Worm (Caenorhabditis elegans) whole organism, late embryonic: ENCODE measurements around the gene faah-6.
A peak's percentile ranks its signal among the peaks of the same experiment; 100 is the strongest.

Source experiments
- C38D4.7 ChIP-seq: fragments of 200-800 bp; sonication (Bioruptor generic); optimal IDR thresholded peaks from 2 replicates; lab custom pipeline; 2018; ENCODE audit warnings: mild to moderate bottlenecking, missing genetic modification characterization, moderate library complexity, missing compliant biosample characterization
- F13H6.1 ChIP-seq: sonication (generic microtip); optimal IDR thresholded peaks from 2 replicates; lab custom pipeline; 2016; ENCODE audit warnings: missing genetic modification characterization, missing compliant biosample characterization
- K02D7.2 ChIP-seq: sonication (generic microtip); optimal IDR thresholded peaks from 2 replicates; lab custom pipeline; 2017; ENCODE audit warnings: mild to moderate bottlenecking, missing genetic modification characterization, missing compliant biosample characterization
- T23F11.4 ChIP-seq: fragments of 200-800 bp; sonication (Bioruptor generic); optimal IDR thresholded peaks from 2 replicates; lab custom pipeline; 2018; ENCODE audit warnings: mild to moderate bottlenecking, missing genetic modification characterization, missing compliant biosample characterization
- Y22D7AL.16 ChIP-seq: sonication (generic microtip); optimal IDR thresholded peaks from 2 replicates; lab custom pipeline; 2016; ENCODE audit warnings: missing genetic modification characterization, missing compliant biosample characterization
- ama-1 ChIP-seq: fragments of 150-350 bp; optimal IDR thresholded peaks from 2 replicates; lab custom pipeline; 2014
- ceh-18 ChIP-seq: sonication (generic microtip); optimal IDR thresholded peaks from 2 replicates; lab custom pipeline; 2016; ENCODE audit warnings: missing genetic modification characterization, missing compliant biosample characterization
- ceh-19 ChIP-seq: fragments of 200-800 bp; sonication (Bioruptor generic); optimal IDR thresholded peaks from 2 replicates; lab custom pipeline; 2018; ENCODE audit warnings: mild to moderate bottlenecking, missing genetic modification characterization, missing compliant biosample characterization
- ceh-30 ChIP-seq: fragments of 150-350 bp; optimal IDR thresholded peaks from 2 replicates; lab custom pipeline; 2014; ENCODE audit warnings: missing biosample characterization, missing genetic modification characterization
- ceh-31 ChIP-seq: sonication (generic microtip); optimal IDR thresholded peaks from 2 replicates; lab custom pipeline; 2016; ENCODE audit warnings: missing genetic modification characterization, missing compliant biosample characterization
- ceh-34 ChIP-seq: sonication (generic microtip); optimal IDR thresholded peaks from 2 replicates; lab custom pipeline; 2016; ENCODE audit warnings: mild to moderate bottlenecking, missing genetic modification characterization, missing compliant biosample characterization
- ceh-6 ChIP-seq: fragments of 200-800 bp; sonication (Bioruptor generic); optimal IDR thresholded peaks from 2 replicates; lab custom pipeline; 2018; ENCODE audit warnings: mild to moderate bottlenecking, missing genetic modification characterization, missing compliant biosample characterization
- ceh-9 ChIP-seq: sonication (generic microtip); optimal IDR thresholded peaks from 2 replicates; lab custom pipeline; 2016; ENCODE audit warnings: mild to moderate bottlenecking, missing genetic modification characterization, inconsistent platforms, missing compliant biosample characterization
- che-1 ChIP-seq: sonication (generic microtip); optimal IDR thresholded peaks from 2 replicates; lab custom pipeline; 2016; ENCODE audit warnings: mild to moderate bottlenecking, missing genetic modification characterization, missing compliant biosample characterization
- dmd-4 ChIP-seq: sonication (generic microtip); optimal IDR thresholded peaks from 2 replicates; lab custom pipeline; 2016; ENCODE audit warnings: borderline replicate concordance, missing genetic modification characterization, missing compliant biosample characterization
- elt-4 ChIP-seq: sonication (generic microtip); optimal IDR thresholded peaks from 2 replicates; lab custom pipeline; 2016; ENCODE audit warnings: missing genetic modification characterization, missing compliant biosample characterization
- eyg-1 ChIP-seq: sonication (generic microtip); optimal IDR thresholded peaks from 2 replicates; lab custom pipeline; 2016; ENCODE audit warnings: missing genotype, missing genetic modification characterization, missing compliant biosample characterization
- fkh-10 ChIP-seq: fragments of 150-350 bp; optimal IDR thresholded peaks from 2 replicates; lab custom pipeline; 2014; ENCODE audit warnings: missing biosample characterization, missing genetic modification reagents, missing genetic modification characterization
- hlh-30 ChIP-seq: sonication (generic microtip); optimal IDR thresholded peaks from 2 replicates; lab custom pipeline; 2017; ENCODE audit warnings: antibody characterized with exemption, missing genetic modification characterization, missing compliant biosample characterization; ENCODE audit not compliant: insufficient read depth
- hlh-8 ChIP-seq: sonication (generic microtip); optimal IDR thresholded peaks from 2 replicates; lab custom pipeline; 2016; ENCODE audit warnings: missing genotype, missing genetic modification characterization, missing compliant biosample characterization
- lin-11 ChIP-seq: fragments of 200-800 bp; sonication (Bioruptor generic); optimal IDR thresholded peaks from 2 replicates; lab custom pipeline; 2018; ENCODE audit warnings: mild to moderate bottlenecking, missing genetic modification characterization, missing compliant biosample characterization
- madf-2 ChIP-seq: sonication (generic microtip); optimal IDR thresholded peaks from 2 replicates; lab custom pipeline; 2017; ENCODE audit warnings: missing genetic modification characterization, missing compliant biosample characterization
- mec-3 ChIP-seq: sonication (generic microtip); optimal IDR thresholded peaks from 2 replicates; lab custom pipeline; 2016; ENCODE audit warnings: borderline replicate concordance, missing genetic modification characterization, missing compliant biosample characterization
- nfya-1 ChIP-seq: sonication (generic microtip); optimal IDR thresholded peaks from 2 replicates; lab custom pipeline; 2017; ENCODE audit warnings: missing genetic modification characterization, mild to moderate bottlenecking, missing compliant biosample characterization, antibody characterized with exemption, moderate library complexity
- nhr-11 ChIP-seq: fragments of 150-350 bp; optimal IDR thresholded peaks from 2 replicates; lab custom pipeline; 2014; ENCODE audit warnings: missing biosample characterization, missing genetic modification characterization
- npax-4 ChIP-seq: sonication (generic microtip); optimal IDR thresholded peaks from 2 replicates; lab custom pipeline; 2016; ENCODE audit warnings: missing genetic modification characterization, missing compliant biosample characterization
- pax-1 ChIP-seq: fragments of 150-350 bp; optimal IDR thresholded peaks from 2 replicates; lab custom pipeline; 2014; ENCODE audit warnings: missing biosample characterization, missing genetic modification characterization
- pha-4 ChIP-seq: fragments of 150-350 bp; optimal IDR thresholded peaks from 2 replicates; lab custom pipeline; 2018; ENCODE audit warnings: missing biosample characterization, missing genetic modification reagents, missing genetic modification characterization
- sox-4 ChIP-seq: sonication (generic microtip); optimal IDR thresholded peaks from 2 replicates; lab custom pipeline; 2017; ENCODE audit warnings: mild to moderate bottlenecking, missing genetic modification characterization, inconsistent platforms, missing compliant biosample characterization
- ttx-3 ChIP-seq: sonication (generic microtip); optimal IDR thresholded peaks from 2 replicates; lab custom pipeline; 2016; ENCODE audit warnings: missing genetic modification reagents, missing genetic modification characterization, missing compliant biosample characterization
- unc-3 ChIP-seq, 2 experiments: fragments of 200-800 bp in 1 of 2; sonication (Bioruptor generic) in 1 of 2; sonication (generic microtip) in 1 of 2; conservative IDR thresholded peaks in 1 of 2; optimal IDR thresholded peaks in 1 of 2; 2 replicates each; pipeline versions ENCODE4 v1.3.6 to Lab custom; 2016 to 2022; ENCODE audit warnings: missing compliant biosample characterization in 2 of 2, missing genetic modification characterization in 2 of 2, missing genetic modification reagents in 1 of 2
- unc-55 ChIP-seq: sonication (generic microtip); optimal IDR thresholded peaks from 2 replicates; lab custom pipeline; 2017; ENCODE audit warnings: missing biosample characterization, missing genetic modification reagents, missing genetic modification characterization
- unc-86 ChIP-seq: sonication (generic microtip); optimal IDR thresholded peaks from 2 replicates; lab custom pipeline; 2016; ENCODE audit warnings: missing genetic modification characterization, missing compliant biosample characterization
- zip-5 ChIP-seq: sonication (generic microtip); optimal IDR thresholded peaks from 2 replicates; lab custom pipeline; 2016; ENCODE audit warnings: missing genetic modification characterization, missing compliant biosample characterization
- ztf-16 ChIP-seq: sonication (generic microtip); optimal IDR thresholded peaks from 2 replicates; lab custom pipeline; 2017; ENCODE audit warnings: missing genetic modification characterization, missing compliant biosample characterization

The faah-6 gene

DNA sequence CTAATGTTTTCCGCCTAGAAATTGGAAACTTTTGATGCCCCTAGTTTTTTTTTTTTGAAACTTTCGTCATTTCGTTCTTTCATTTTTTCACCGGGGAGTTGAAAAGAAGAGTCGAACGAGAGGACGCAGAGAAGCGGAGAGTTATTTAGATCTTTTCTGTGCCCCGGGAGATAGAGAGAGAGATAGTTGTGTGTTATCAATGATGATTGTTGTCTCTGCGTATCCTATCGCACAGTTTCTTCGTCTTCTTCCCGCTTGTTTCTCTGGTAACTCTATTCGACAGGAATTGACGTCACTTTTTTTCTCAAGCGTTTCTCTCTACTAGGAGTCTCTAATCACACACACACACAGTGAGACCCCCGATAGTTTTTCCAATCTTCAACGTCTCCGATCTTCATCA lies 39.1 kb downstream of the faah-6 start (continued):
- TF ChIP-seq unc-86 (tag; lab: Kevin White, UChicago) (no peak), K02D7.2 (tag; lab: Kevin White, UChicago) (no peak), nfya-1 (tag; lab: Kevin White, UChicago) (peak; percentile 27), che-1 (tag; lab: Kevin White, UChicago) (no peak), T23F11.4 (GFP tag; lab: Kevin White, UChicago) (no peak)

DNA sequence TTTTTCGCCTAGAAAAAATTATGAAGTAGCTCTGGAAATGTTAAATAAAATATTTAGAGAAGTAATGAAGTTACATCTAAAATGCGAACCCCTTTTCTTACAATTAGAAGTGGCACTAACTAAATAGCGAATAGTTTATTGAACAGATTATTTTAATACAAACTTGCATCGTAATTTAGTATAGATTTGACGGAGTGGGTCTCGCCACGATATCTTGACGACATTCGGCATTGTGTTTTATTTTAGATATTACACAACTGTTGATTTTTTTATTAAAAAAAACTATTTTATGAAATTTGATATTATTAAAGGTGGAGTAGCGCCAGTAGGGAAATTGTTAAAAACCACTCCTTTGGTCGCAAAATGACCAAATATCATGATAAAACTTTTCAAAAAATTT lies 39.6 kb downstream of the faah-6 start:
- TF ChIP-seq eyg-1 (tag; lab: Kevin White, UChicago) (no peak), ttx-3 (tag; lab: Kevin White, UChicago) (no peak), F13H6.1 (tag; lab: Kevin White, UChicago) (no peak), Y22D7AL.16 (tag; lab: Kevin White, UChicago) (no peak), elt-4 (no peak), pax-1 (tag; lab: Kevin White, UChicago) (no peak), hlh-8 (tag; lab: Kevin White, UChicago) (no peak)
- TF ChIP-seq, all 69 proteins: peak for 0

DNA sequence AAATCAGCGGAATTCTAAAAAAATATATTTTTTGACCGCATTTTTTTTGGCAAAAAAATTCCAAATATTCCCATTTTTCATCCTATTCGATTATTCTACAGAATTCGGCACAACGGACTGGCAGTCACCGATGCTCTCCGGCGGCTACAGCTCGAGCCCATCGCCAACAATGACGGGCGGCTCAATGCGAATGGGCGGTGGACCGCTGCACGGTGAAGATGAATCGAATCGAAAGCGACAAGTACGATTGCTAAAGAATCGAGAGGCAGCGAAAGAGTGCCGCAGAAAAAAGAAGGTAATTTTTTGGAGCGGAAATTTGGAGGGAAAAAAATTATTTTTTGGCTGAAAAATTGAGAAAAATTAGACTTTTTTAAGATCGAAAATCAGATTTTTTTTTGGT lies 42.1 kb downstream of the faah-6 start:
- TF ChIP-seq C38D4.7 (GFP tag; lab: Kevin White, UChicago), result no peak
- no peak for TF ChIP-seq lin-11 (tag; lab: Kevin White, UChicago)
- no peak for TF ChIP-seq unc-55 (GFP tag; lab: Kevin White, UChicago)
- TF ChIP-seq hlh-30 (tag; lab: Kevin White, UChicago), result no peak
- no peak for TF ChIP-seq F13H6.1 (tag; lab: Kevin White, UChicago)

DNA sequence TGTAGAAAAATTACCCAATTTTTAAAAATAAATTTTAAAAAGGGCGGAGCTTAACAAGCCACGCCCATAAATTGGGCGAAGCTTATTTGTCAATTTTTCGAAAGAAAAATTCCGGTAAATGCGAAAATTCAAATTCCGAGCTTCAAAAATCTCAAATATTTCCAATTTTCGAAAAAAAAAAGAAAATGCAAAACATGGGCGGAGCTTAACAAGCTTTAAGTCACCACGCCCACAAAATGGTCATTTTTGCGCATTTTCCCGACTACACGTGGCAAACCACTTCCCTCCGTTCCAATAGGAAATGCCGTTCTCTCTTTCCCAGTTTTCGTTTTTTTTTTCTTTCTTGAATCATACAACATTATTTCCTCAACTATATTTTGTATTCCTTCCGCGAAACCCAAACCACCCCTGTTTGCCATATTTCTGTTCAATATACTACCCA lies 44.3 kb downstream of the faah-6 start:
- no peak for TF ChIP-seq ceh-31
- no peak for TF ChIP-seq mec-3 (tag; lab: Kevin White, UChicago)
- TF ChIP-seq ceh-9 (tag; lab: Kevin White, UChicago), result no peak
- TF ChIP-seq Y22D7AL.16 (tag; lab: Kevin White, UChicago), result no peak
- TF ChIP-seq hlh-30 (tag; lab: Kevin White, UChicago), result no peak
- no peak for TF ChIP-seq pha-4 (tag; lab: Kevin White, UChicago)
- TF ChIP-seq ttx-3 (tag; lab: Kevin White, UChicago), result no peak
- no peak for TF ChIP-seq madf-2
- no peak for TF ChIP-seq ama-1 (lab: Kevin White, UChicago)
- TF ChIP-seq ztf-16, result no peak
- no peak for TF ChIP-seq unc-3 (GFP tag; conservative IDR thresholded peaks at IDR 0.05; lab: Robert Waterston, UW)
- TF ChIP-seq unc-3 (tag; optimal IDR thresholded peaks at IDR 0.05; lab: Kevin White, UChicago), result no peak

DNA sequence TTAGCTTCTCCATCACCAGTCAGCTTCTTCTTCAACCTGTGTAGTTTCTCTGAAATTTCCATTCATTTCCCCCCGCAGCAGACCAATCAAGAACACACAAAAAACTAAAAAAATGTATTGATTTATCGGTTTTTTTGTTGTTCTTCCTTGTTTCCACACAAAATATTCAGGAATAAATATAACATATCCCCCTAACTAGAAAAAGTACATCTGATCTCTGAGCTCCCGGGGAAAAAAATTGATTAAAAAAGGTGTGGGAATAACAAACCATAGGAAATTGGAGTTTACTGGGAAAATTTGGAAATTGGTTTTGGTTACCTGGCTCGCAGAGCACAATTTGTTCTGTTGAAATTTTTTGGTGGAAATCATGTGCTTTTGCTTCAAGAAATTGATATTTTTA lies 44.7 kb downstream of the faah-6 start, which contains the start of gene Y41C4A.22:
Gene Y41C4A.22, plus strand, starts transcription at position 301 of the 400 bp plus-strand sequence.
- TF ChIP-seq sox-4 (tag; lab: Kevin White, UChicago) (no peak), fkh-10 (GFP tag; lab: Kevin White, UChicago) (no peak), hlh-8 (tag; lab: Kevin White, UChicago) (no peak), zip-5 (tag; lab: Kevin White, UChicago) (no peak), ceh-30 (tag; lab: Kevin White, UChicago) (no peak), ceh-19 (GFP tag; lab: Kevin White, UChicago) (no peak), npax-4 (tag; lab: Kevin White, UChicago) (no peak), ceh-18 (tag; lab: Kevin White, UChicago) (no peak), ceh-6 (no peak), nhr-11 (tag; lab: Kevin White, UChicago) (no peak), dmd-4 (no peak), ceh-34 (tag; lab: Kevin White, UChicago) (no peak), eyg-1 (tag; lab: Kevin White, UChicago) (no peak), K02D7.2 (tag; lab: Kevin White, UChicago) (no peak), ceh-9 (tag; lab: Kevin White, UChicago) (no peak), hlh-30 (tag; lab: Kevin White, UChicago) (no peak)
